Fruit fly (Drosophila melanogaster) whole organism, prepupa: ENCODE results near the gene Mst84Dd.

Experiments
- Blimp-1 ChIP-seq: fragments of 200-800 bp; sonication (Bioruptor generic); optimal IDR thresholded peaks from 3 replicates; lab custom pipeline; 2017; ENCODE audit warnings: missing biosample characterization, missing genetic modification characterization, mild to moderate bottlenecking, moderate library complexity, missing genetic modification reagents
- CG31627 ChIP-seq: fragments of 200-800 bp; sonication (Bioruptor generic); optimal IDR thresholded peaks from 3 replicates; lab custom pipeline; 2016; ENCODE audit warnings: missing biosample characterization, missing genetic modification characterization
- CG34406 ChIP-seq: fragments of 200-800 bp; sonication (Bioruptor generic); optimal IDR thresholded peaks from 3 replicates; lab custom pipeline; 2016; ENCODE audit warnings: missing biosample characterization, missing genetic modification characterization
- acj6 ChIP-seq: fragments of 200-800 bp; sonication (Bioruptor generic); optimal IDR thresholded peaks from 3 replicates; lab custom pipeline; 2016; ENCODE audit warnings: missing biosample characterization, missing genetic modification characterization

dm6 chr3R:7336454-7336853 is 27.1 kb downstream of the Mst84Dd start:
- peak; percentile 56 for TF ChIP-seq acj6 (GFP tag; lab: Kevin White, UChicago)
- no peak for TF ChIP-seq Blimp-1 (GFP tag; lab: Kevin White, UChicago)
- peak; percentile 10 for TF ChIP-seq CG31627 (GFP tag; lab: Kevin White, UChicago)
- TF ChIP-seq CG34406 (GFP tag; lab: Kevin White, UChicago) = peak; percentile 62
